Fruit fly (Drosophila melanogaster): ENCODE data around the gene Npl4.
A peak's percentile ranks its signal among the peaks of the same experiment; 100 is the strongest.

Npl4 gene

DNA sequence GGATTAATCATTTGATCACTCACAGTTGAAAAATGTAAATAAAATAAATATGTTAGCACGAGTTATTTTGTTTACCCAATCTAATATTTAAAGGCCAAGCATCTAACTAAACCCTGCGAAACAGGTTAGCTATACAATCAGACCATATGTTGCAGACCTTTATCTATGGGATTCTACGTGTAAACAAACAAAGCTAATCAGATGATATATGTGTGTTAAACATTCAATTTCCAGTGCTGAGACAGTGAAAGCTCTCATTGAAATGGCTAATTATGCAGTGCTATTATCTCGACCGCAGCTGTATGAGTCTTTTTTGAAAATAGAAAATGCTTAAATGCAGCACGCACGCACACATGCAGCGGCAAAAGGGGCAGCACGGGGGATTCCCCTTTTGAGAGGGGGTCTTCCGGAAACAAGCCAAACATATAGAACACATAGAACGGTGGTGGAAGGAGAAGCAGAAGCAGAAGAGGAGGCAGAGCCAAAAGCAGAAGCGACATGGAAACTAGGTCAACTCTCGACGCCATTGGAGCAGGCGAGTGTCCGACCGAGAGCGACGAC, 35.5 kb upstream of the Npl4 start (continued):
- TF ChIP-seq Hsf (GFP tag; optimal IDR thresholded peaks at IDR 0.05) (no peak), BtbVII (GFP tag; optimal IDR thresholded peaks at IDR 0.05) (no peak), ase (GFP tag; IDR thresholded peaks at IDR 0.05) (no peak), CG17359 (tag; optimal IDR thresholded peaks at IDR 0.05) (peak; percentile 16), sisA (GFP tag; IDR thresholded peaks at IDR 0.05) (no peak), pan (optimal IDR thresholded peaks at IDR 0.05) (no peak), pan (GFP tag; optimal IDR thresholded peaks at IDR 0.05 in 1 of 2, IDR thresholded peaks at IDR 0.05 in 1 of 2) (no peak), Hey (tag; optimal IDR thresholded peaks at IDR 0.05) (no peak), caup (GFP tag; optimal IDR thresholded peaks at IDR 0.05; ENCODE audit: severe bottlenecking) (no peak), Blimp-1 (GFP tag; optimal IDR thresholded peaks at IDR 0.05) (peak; percentile 25), zf30C (GFP tag; optimal IDR thresholded peaks at IDR 0.05) (no peak), Dip2 (GFP tag; IDR thresholded peaks at IDR 0.05) (no peak), CG14014 (GFP tag; IDR thresholded peaks at IDR 0.05) (peak; percentile 9; the same call in 1 of the 2 replicates), CG11695 (GFP tag; IDR thresholded peaks at IDR 0.05) (0 out of 3 replicates have a peak, but pooled peaks have one; percentile 10), HmgD (GFP tag; optimal IDR thresholded peaks at IDR 0.05) (no peak), CG7556 (GFP tag; optimal IDR thresholded peaks at IDR 0.05) (no peak), nerfin-2 (GFP tag; IDR thresholded peaks at IDR 0.05; ENCODE audit: partially characterized antibody) (no peak), Hmx (GFP tag; optimal IDR thresholded peaks at IDR 0.05) (no peak), CG11504 (tag; optimal IDR thresholded peaks at IDR 0.05) (peak; percentile 13), CG13296 (GFP tag; optimal IDR thresholded peaks at IDR 0.05) (no peak), Side (GFP tag; optimal IDR thresholded peaks at IDR 0.05) (no peak), CG7987 (GFP tag; optimal IDR thresholded peaks at IDR 0.05) (no peak), CG17361 (GFP tag; IDR thresholded peaks at IDR 0.05) (0 out of 3 replicates have a peak, but pooled peaks have one; percentile 20), luna (GFP tag; optimal IDR thresholded peaks at IDR 0.05) (no peak), CG4404 (GFP tag; IDR thresholded peaks at IDR 0.05) (no peak), D (optimal IDR thresholded peaks at IDR 0.05) (no peak), D (GFP tag; optimal IDR thresholded peaks at IDR 0.05) (no peak), CG10321 (GFP tag; IDR thresholded peaks at IDR 0.05) (no peak), Ets65A (GFP tag) (peak; percentile 66), ci (GFP tag; IDR thresholded peaks at IDR 0.05) (peak; percentile 50; the same call in 1 of the 3 replicates), CG4820 (GFP tag; optimal IDR thresholded peaks at IDR 0.05) (no peak), MBD-R2 (GFP tag; IDR thresholded peaks at IDR 0.05) (no peak), salm (tag; optimal IDR thresholded peaks at IDR 0.05) (no peak), mam (GFP tag; optimal IDR thresholded peaks at IDR 0.05) (no peak), ftz-f1 (GFP tag; optimal IDR thresholded peaks at IDR 0.05) (no peak), abd-A (tag; optimal IDR thresholded peaks at IDR 0.05) (no peak), repo (GFP tag; optimal IDR thresholded peaks at IDR 0.05) (no peak), CG12391 (tag; optimal IDR thresholded peaks at IDR 0.05) (peak; percentile 23), tin (GFP tag; optimal IDR thresholded peaks at IDR 0.05) (no peak), pum (GFP tag; optimal IDR thresholded peaks at IDR 0.05) (no peak), disco-r (GFP tag; optimal IDR thresholded peaks at IDR 0.05) (no peak), lab (GFP tag; optimal IDR thresholded peaks at IDR 0.05) (no peak), kni (GFP tag; optimal IDR thresholded peaks at IDR 0.05) (no peak), chn (GFP tag; optimal IDR thresholded peaks at IDR 0.05) (no peak), CG1529 (GFP tag; optimal IDR thresholded peaks at IDR 0.05) (no peak), CG15601 (tag; optimal IDR thresholded peaks at IDR 0.05) (peak; percentile 4), aop (GFP tag; IDR thresholded peaks at IDR 0.05) (peak; percentile 75), CG13894 (tag; optimal IDR thresholded peaks at IDR 0.05) (no peak), Sox102F (GFP tag; optimal IDR thresholded peaks at IDR 0.05) (no peak), CG10431 (GFP tag; optimal IDR thresholded peaks at IDR 0.05) (no peak), CHES-1-like (GFP tag; optimal IDR thresholded peaks at IDR 0.05) (no peak)
